Worm (Caenorhabditis elegans): ENCODE results near the gene sel-2.

ce11 chrIII:4643262-4643661, 31.1 kb upstream of the sel-2 start, which contains the start of gene pfas-1:
- TF ChIP-seq dpl-1 (GFP tag; optimal IDR thresholded peaks at IDR 0.05) (no peak), lir-1 (GFP tag; conservative IDR thresholded peaks at IDR 0.05) (no peak), madf-8 (GFP tag; conservative IDR thresholded peaks at IDR 0.05) (no peak), madf-6 (GFP tag; IDR thresholded peaks at IDR 0.05) (no peak), ceh-58 (GFP tag; IDR thresholded peaks at IDR 0.05) (no peak), Y56A3A.18 (GFP tag; IDR thresholded peaks at IDR 0.05) (no peak), chd-7 (tag; optimal IDR thresholded peaks at IDR 0.05) (no peak), unc-130 (GFP tag; optimal IDR thresholded peaks at IDR 0.05) (no peak), F22D6.2 (tag; optimal IDR thresholded peaks at IDR 0.05) (no peak), ama-1 (optimal IDR thresholded peaks at IDR 0.05) (no peak), ama-1 (GFP tag; optimal IDR thresholded peaks at IDR 0.05) (no peak)
